Fruit fly (Drosophila melanogaster) whole organism, embryonic: ENCODE results near the gene CG32713.

ENCODE experiments used
- Atf6 ChIP-seq: fragments of 200-800 bp; sonication (Bioruptor generic); IDR thresholded peaks from 2 replicates; pipeline ENCODE4 v1.3.6; 2022; ENCODE audit warnings: missing biosample characterization, missing genetic modification characterization
- CG12744 ChIP-seq: fragments of 200-800 bp; sonication (Bioruptor generic); optimal IDR thresholded peaks from 2 replicates; lab custom pipeline; 2016; ENCODE audit warnings: missing biosample characterization, missing genetic modification characterization
- CG14014 ChIP-seq: fragments of 200-800 bp; sonication (Bioruptor generic); IDR thresholded peaks from 2 replicates; pipeline ENCODE4 v1.3.6; 2022; ENCODE audit warnings: missing biosample characterization, missing genetic modification characterization
- CG1603 ChIP-seq: fragments of 200-800 bp; sonication (Bioruptor generic); optimal IDR thresholded peaks from 2 replicates; lab custom pipeline; 2019; ENCODE audit warnings: missing biosample characterization, mild to moderate bottlenecking, missing genetic modification characterization, moderate library complexity
- CG17385 ChIP-seq: fragments of 200-800 bp; sonication (Bioruptor generic); optimal IDR thresholded peaks from 3 replicates; lab custom pipeline; 2018; ENCODE audit warnings: missing biosample characterization, mild to moderate bottlenecking, missing genetic modification characterization
- CG17802 ChIP-seq: fragments of 200-800 bp; sonication (Bioruptor generic); optimal IDR thresholded peaks from 2 replicates; lab custom pipeline; 2018; ENCODE audit warnings: missing biosample characterization, mild to moderate bottlenecking, missing genetic modification characterization, moderate library complexity
- CG18764 ChIP-seq: fragments of 200-800 bp; sonication (Bioruptor generic); optimal IDR thresholded peaks from 3 replicates; lab custom pipeline; 2016; ENCODE audit warnings: missing biosample characterization, missing genetic modification characterization
- CG2120 ChIP-seq: fragments of 200-800 bp; sonication (Bioruptor generic); optimal IDR thresholded peaks from 3 replicates; lab custom pipeline; 2016; ENCODE audit warnings: missing biosample characterization, missing genetic modification characterization
- CG2199 ChIP-seq: fragments of 200-800 bp; sonication (Bioruptor generic); IDR thresholded peaks from 3 replicates; pipeline ENCODE4 v1.3.6; 2022; ENCODE audit warnings: missing biosample characterization, missing genetic modification characterization
- CG2875 ChIP-seq: fragments of 200-800 bp; sonication (Bioruptor generic); optimal IDR thresholded peaks from 2 replicates; lab custom pipeline; 2017; ENCODE audit warnings: missing biosample characterization, mild to moderate bottlenecking, missing genetic modification characterization, missing genetic modification reagents
- CG3065 ChIP-seq: fragments of 200-800 bp; sonication (Bioruptor generic); optimal IDR thresholded peaks from 2 replicates; lab custom pipeline; 2016; ENCODE audit warnings: missing biosample characterization, missing genetic modification characterization
- CG33557 ChIP-seq: fragments of 200-800 bp; sonication (Bioruptor generic); optimal IDR thresholded peaks from 2 replicates; lab custom pipeline; 2019; ENCODE audit warnings: missing biosample characterization, mild to moderate bottlenecking, missing genetic modification characterization, moderate library complexity
- CG3995 ChIP-seq: fragments of 200-800 bp; sonication (Bioruptor generic); optimal IDR thresholded peaks from 3 replicates; lab custom pipeline; 2016; ENCODE audit warnings: missing biosample characterization, missing genetic modification characterization
- CG4707 ChIP-seq: fragments of 200-800 bp; sonication (Bioruptor generic); optimal IDR thresholded peaks from 2 replicates; lab custom pipeline; 2018; ENCODE audit warnings: missing biosample characterization, mild to moderate bottlenecking, missing genetic modification characterization, moderate library complexity
- CG8290 ChIP-seq, 3 experiments: fragments of 200-800 bp; sonication (Bioruptor generic); optimal IDR thresholded peaks; 2 replicates each; lab custom pipeline; 2016 to 2019; ENCODE audit warnings: missing biosample characterization in 3 of 3, missing genetic modification characterization in 3 of 3, mild to moderate bottlenecking in 2 of 3, moderate library complexity in 1 of 3
- CG8944 ChIP-seq: fragments of 200-800 bp; sonication (Bioruptor generic); optimal IDR thresholded peaks from 3 replicates; lab custom pipeline; 2016; ENCODE audit warnings: missing biosample characterization, missing genetic modification characterization
- CG9609 ChIP-seq: fragments of 200-800 bp; sonication (Bioruptor generic); optimal IDR thresholded peaks from 3 replicates; lab custom pipeline; 2016; ENCODE audit warnings: missing biosample characterization, missing genetic modification characterization
- CTCF ChIP-seq: fragments of 200-800 bp; sonication (Bioruptor generic); optimal IDR thresholded peaks from 2 replicates; lab custom pipeline; 2017; ENCODE audit warnings: missing biosample characterization, mild to moderate bottlenecking, missing genetic modification characterization, moderate library complexity
- CrebB ChIP-seq: fragments of 200-800 bp; sonication (Bioruptor generic); optimal IDR thresholded peaks from 3 replicates; lab custom pipeline; 2018; ENCODE audit warnings: missing biosample characterization, mild to moderate bottlenecking, missing genetic modification characterization
- D ChIP-seq, 2 experiments: fragments of 200-800 bp in 1 of 2; fragments of >200 bp in 1 of 2; sonication (Bioruptor generic) in 1 of 2; optimal IDR thresholded peaks; 2 replicates in 1 of 2; 3 replicates in 1 of 2; lab custom pipeline; 2017; ENCODE audit warnings: mild to moderate bottlenecking in 1 of 2, missing biosample characterization in 1 of 2, missing genetic modification characterization in 1 of 2, missing genetic modification reagents in 1 of 2
- Dbx ChIP-seq: fragments of 200-800 bp; sonication (Bioruptor generic); IDR thresholded peaks from 3 replicates; pipeline ENCODE4 v1.3.6; 2022; ENCODE audit warnings: missing biosample characterization, missing genetic modification characterization
- Drgx ChIP-seq: fragments of 200-800 bp; sonication (Bioruptor generic); IDR thresholded peaks from 2 replicates; pipeline ENCODE4 v1.3.6; 2022; ENCODE audit warnings: missing biosample characterization, missing genetic modification characterization
- Eip74EF ChIP-seq, 2 experiments: fragments of 200-800 bp in 1 of 2; fragments of >200 bp in 1 of 2; sonication (Bioruptor generic) in 1 of 2; optimal IDR thresholded peaks; 2 replicates each; lab custom pipeline; 2017 to 2019; ENCODE audit warnings: missing biosample characterization in 2 of 2, missing genetic modification characterization in 2 of 2, mild to moderate bottlenecking in 1 of 2, moderate library complexity in 1 of 2
- Hmx ChIP-seq: fragments of 200-800 bp; sonication (Bioruptor generic); optimal IDR thresholded peaks from 2 replicates; lab custom pipeline; 2016; ENCODE audit warnings: missing biosample characterization, missing genetic modification characterization
- Kr ChIP-seq: fragments of 200-800 bp; sonication (Bioruptor generic); optimal IDR thresholded peaks from 2 replicates; lab custom pipeline; 2017; ENCODE audit warnings: missing biosample characterization, mild to moderate bottlenecking, missing genetic modification characterization
- Neu2 ChIP-seq: fragments of 200-800 bp; sonication (Bioruptor generic); optimal IDR thresholded peaks from 3 replicates; lab custom pipeline; 2016; ENCODE audit warnings: missing biosample characterization, missing genetic modification characterization, borderline replicate concordance
- Nf-YB ChIP-seq: fragments of 200-800 bp; sonication (Bioruptor generic); optimal IDR thresholded peaks from 3 replicates; lab custom pipeline; 2019; ENCODE audit warnings: missing biosample characterization, mild to moderate bottlenecking, missing genetic modification characterization, moderate library complexity
- Nf-YC ChIP-seq: fragments of 200-800 bp; optimal IDR thresholded peaks from 3 replicates; lab custom pipeline; 2019; ENCODE audit warnings: missing biosample characterization, mild to moderate bottlenecking, missing genetic modification characterization, moderate library complexity
- Oaz ChIP-seq: fragments of 200-800 bp; sonication (Bioruptor generic); IDR thresholded peaks from 2 replicates; pipeline ENCODE4 v1.3.6; 2022; ENCODE audit warnings: missing biosample characterization, missing genetic modification characterization
- Rfx ChIP-seq: fragments of 200-800 bp; sonication (Bioruptor generic); IDR thresholded peaks from 2 replicates; pipeline ENCODE4 v1.3.6; 2022; ENCODE audit warnings: missing biosample characterization, missing genetic modification characterization
- aop ChIP-seq: fragments of 200-800 bp; sonication (Bioruptor generic); IDR thresholded peaks from 2 replicates; pipeline ENCODE4 v1.3.6; 2022; ENCODE audit warnings: missing biosample characterization, missing genetic modification characterization
- bowl ChIP-seq: fragments of 200-800 bp; sonication (Bioruptor generic); IDR thresholded peaks from 2 replicates; pipeline ENCODE4 v1.3.6; 2022; ENCODE audit warnings: missing biosample characterization, missing genetic modification characterization
- chn ChIP-seq: fragments of 200-800 bp; sonication (Bioruptor generic); optimal IDR thresholded peaks from 2 replicates; lab custom pipeline; 2016; ENCODE audit warnings: missing biosample characterization, missing genetic modification characterization
- dimm ChIP-seq: fragments of 200-800 bp; sonication (Bioruptor generic); IDR thresholded peaks from 2 replicates; pipeline ENCODE4 v1.3.6; 2022; ENCODE audit warnings: missing biosample characterization, missing genetic modification characterization
- dpn ChIP-seq, 2 experiments: fragments of 200-800 bp; sonication (Bioruptor generic); optimal IDR thresholded peaks; 3 replicates each; lab custom pipeline; 2016; ENCODE audit warnings: missing biosample characterization in 2 of 2, missing genetic modification characterization in 2 of 2
- dysf ChIP-seq: fragments of 200-800 bp; sonication (Bioruptor generic); IDR thresholded peaks from 3 replicates; pipeline ENCODE4 v1.3.6; 2022; ENCODE audit warnings: missing biosample characterization, missing genetic modification characterization
- fd3F ChIP-seq: fragments of 200-800 bp; sonication (Bioruptor generic); optimal IDR thresholded peaks from 2 replicates; lab custom pipeline; 2018; ENCODE audit warnings: missing biosample characterization, mild to moderate bottlenecking, missing genetic modification characterization, moderate library complexity
- grn ChIP-seq: fragments of 200-800 bp; sonication (Bioruptor generic); optimal IDR thresholded peaks from 3 replicates; lab custom pipeline; 2017; ENCODE audit warnings: missing biosample characterization, missing genetic modification characterization
- mld ChIP-seq: fragments of 200-800 bp; sonication (Bioruptor generic); IDR thresholded peaks from 3 replicates; pipeline ENCODE4 v1.3.6; 2022; ENCODE audit warnings: missing biosample characterization, missing genetic modification characterization; ENCODE audit not compliant: partially characterized antibody
- onecut ChIP-seq: fragments of 200-800 bp; sonication (Bioruptor generic); IDR thresholded peaks from 2 replicates; pipeline ENCODE4 v1.3.6; 2022; ENCODE audit warnings: missing biosample characterization, missing genetic modification characterization
- org-1 ChIP-seq: fragments of 200-800 bp; sonication (Bioruptor generic); optimal IDR thresholded peaks from 2 replicates; lab custom pipeline; 2017; ENCODE audit warnings: missing biosample characterization, missing genetic modification characterization
- row ChIP-seq: fragments of 200-800 bp; sonication (Bioruptor generic); IDR thresholded peaks from 3 replicates; pipeline ENCODE4 v1.3.6; 2022; ENCODE audit warnings: missing biosample characterization, missing genetic modification characterization
- sd ChIP-seq: fragments of 200-800 bp; sonication (Bioruptor generic); optimal IDR thresholded peaks from 3 replicates; lab custom pipeline; 2018; ENCODE audit warnings: missing biosample characterization, mild to moderate bottlenecking, missing genetic modification characterization, moderate library complexity
- sens-2 ChIP-seq: fragments of 200-800 bp; sonication (Bioruptor generic); IDR thresholded peaks from 2 replicates; pipeline ENCODE4 v1.3.6; 2022; ENCODE audit warnings: missing biosample characterization, missing genetic modification characterization
- slbo ChIP-seq: fragments of 200-800 bp; sonication (Bioruptor generic); IDR thresholded peaks from 2 replicates; pipeline ENCODE4 v1.3.6; 2022; ENCODE audit warnings: missing biosample characterization, missing genetic modification characterization
- slou ChIP-seq: fragments of 200-800 bp; sonication (Bioruptor generic); optimal IDR thresholded peaks from 3 replicates; lab custom pipeline; 2016; ENCODE audit warnings: missing biosample characterization, missing genetic modification characterization
- tx ChIP-seq: fragments of 200-800 bp; sonication (Bioruptor generic); optimal IDR thresholded peaks from 2 replicates; lab custom pipeline; 2016; ENCODE audit warnings: missing biosample characterization, missing genetic modification characterization
- vnd ChIP-seq: fragments of 200-800 bp; sonication (Bioruptor generic); IDR thresholded peaks from 3 replicates; pipeline ENCODE4 v1.3.6; 2022; ENCODE audit warnings: missing biosample characterization, missing genetic modification characterization; ENCODE audit not compliant: partially characterized antibody
- vvl ChIP-seq: fragments of 200-800 bp; sonication (Bioruptor generic); IDR thresholded peaks from 2 replicates; pipeline ENCODE4 v1.3.6; 2022; ENCODE audit warnings: missing biosample characterization, missing genetic modification characterization
- wek ChIP-seq: fragments of 200-800 bp; sonication (Bioruptor generic); optimal IDR thresholded peaks from 3 replicates; lab custom pipeline; 2018; ENCODE audit warnings: missing biosample characterization, mild to moderate bottlenecking, missing genetic modification characterization, moderate library complexity
- zf30C ChIP-seq: fragments of 200-800 bp; sonication (Bioruptor generic); optimal IDR thresholded peaks from 3 replicates; lab custom pipeline; 2018; ENCODE audit warnings: missing biosample characterization, mild to moderate bottlenecking, missing genetic modification characterization

CG32713 gene

DNA sequence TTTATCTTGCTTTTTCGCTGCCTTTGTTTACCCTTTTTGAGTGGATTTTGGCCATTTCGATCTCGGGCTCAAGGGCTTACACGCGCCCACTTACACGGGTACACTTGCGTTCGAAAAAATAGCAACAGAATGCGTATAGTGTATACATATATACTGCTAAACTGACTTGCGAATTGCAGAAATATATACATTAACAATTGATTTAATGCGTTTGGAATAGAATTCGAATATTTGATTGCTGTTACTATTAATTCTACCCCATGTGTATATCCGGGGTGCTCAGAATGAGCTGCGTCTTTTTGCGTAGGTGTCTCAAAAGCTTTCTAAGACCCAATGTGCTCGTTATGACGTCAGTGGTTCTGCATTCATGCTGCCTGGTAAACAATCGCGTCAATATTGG lies 36.0 kb upstream of the CG32713 start (continued):
- TF ChIP-seq sens-2 (GFP tag; lab: Robert Waterston, UW): no peak
- TF ChIP-seq CG17802 (tag; lab: Kevin White, UChicago): no peak
- TF ChIP-seq CG12744 (GFP tag; lab: Kevin White, UChicago): no peak
- TF ChIP-seq Rfx (GFP tag; lab: Robert Waterston, UW): peak; percentile 78
- TF ChIP-seq CG17385 (GFP tag; lab: Kevin White, UChicago): no peak
- TF ChIP-seq Nf-YB (GFP tag; lab: Kevin White, UChicago): no peak
- no peak for TF ChIP-seq D (optimal IDR thresholded peaks at IDR 0.05; lab: Kevin White, UChicago)
- TF ChIP-seq D (GFP tag; optimal IDR thresholded peaks at IDR 0.05; lab: Kevin White, UChicago): no peak
- TF ChIP-seq vvl (GFP tag; lab: Robert Waterston, UW): peak; percentile 39; the same call in 1 of the 2 replicates
- peak; percentile 69 for TF ChIP-seq slbo (GFP tag; lab: Robert Waterston, UW)
- TF ChIP-seq slou (GFP tag; lab: Kevin White, UChicago): no peak
- peak; percentile 31 for TF ChIP-seq fd3F (GFP tag; lab: Kevin White, UChicago)
- peak in 1 of 2 experiments; percentile 62 for TF ChIP-seq Eip74EF (GFP tag; optimal IDR thresholded peaks at IDR 0.05; lab: Kevin White, UChicago)
- TF ChIP-seq Kr (GFP tag; lab: Kevin White, UChicago): no peak
- no peak for TF ChIP-seq Nf-YC (tag; lab: Kevin White, UChicago)
- peak in 1 of 2 experiments; percentile 28 for TF ChIP-seq dpn (GFP tag; optimal IDR thresholded peaks at IDR 0.05; lab: Kevin White, UChicago)
- peak; percentile 53; the same call in 2 of the 3 replicates for TF ChIP-seq row (GFP tag; lab: Robert Waterston, UW)
- no peak for TF ChIP-seq CG8944 (GFP tag; lab: Kevin White, UChicago)
- no peak for TF ChIP-seq bowl (GFP tag; lab: Robert Waterston, UW)
- TF ChIP-seq CG8290 (GFP tag; optimal IDR thresholded peaks at IDR 0.05; lab: Kevin White, UChicago): no peak
- peak in 1 of 2 experiments; percentile 87 for TF ChIP-seq CG8290 (tag; optimal IDR thresholded peaks at IDR 0.05; lab: Kevin White, UChicago)
- no peak for TF ChIP-seq tx (GFP tag; lab: Kevin White, UChicago)
- no peak for TF ChIP-seq CrebB (tag; lab: Kevin White, UChicago)
- no peak for TF ChIP-seq aop (GFP tag; lab: Robert Waterston, UW)
- TF ChIP-seq sd (tag; lab: Kevin White, UChicago): no peak
- TF ChIP-seq CG3995: no peak
- no peak for TF ChIP-seq chn (GFP tag; lab: Kevin White, UChicago)
- peak; percentile 34 for TF ChIP-seq wek
- TF ChIP-seq CG2875: no peak
- no peak for TF ChIP-seq dimm
- peak; percentile 75 for TF ChIP-seq Atf6 (GFP tag; lab: Robert Waterston, UW)
- peak; percentile 59 for TF ChIP-seq CG1603 (tag; lab: Kevin White, UChicago)
- peak; percentile 50 for TF ChIP-seq org-1 (GFP tag; lab: Kevin White, UChicago)
- TF ChIP-seq CG2120 (GFP tag; lab: Kevin White, UChicago): peak; percentile 68
- no peak for TF ChIP-seq CG4707 (GFP tag; lab: Kevin White, UChicago)
- TF ChIP-seq CG3065 (GFP tag; lab: Kevin White, UChicago): no peak
- no peak for TF ChIP-seq CG9609 (GFP tag; lab: Kevin White, UChicago)
- TF ChIP-seq zf30C (GFP tag; lab: Kevin White, UChicago): no peak
- TF ChIP-seq Hmx (GFP tag; lab: Kevin White, UChicago): no peak
- peak; percentile 68; the same call in 1 of the 3 replicates for TF ChIP-seq Dbx (GFP tag; lab: Robert Waterston, UW)
- no peak for TF ChIP-seq Drgx
- no peak for TF ChIP-seq grn (GFP tag; lab: Kevin White, UChicago)
- no peak for TF ChIP-seq mld (GFP tag; lab: Robert Waterston, UW)
- peak; percentile 81 for TF ChIP-seq dysf (GFP tag; lab: Robert Waterston, UW)
- TF ChIP-seq CG33557 (GFP tag; lab: Kevin White, UChicago): no peak
- TF ChIP-seq vnd (GFP tag; lab: Robert Waterston, UW): no peak
- no peak for TF ChIP-seq CTCF (GFP tag; lab: Kevin White, UChicago)
- TF ChIP-seq Neu2: no peak
- no peak for TF ChIP-seq onecut (GFP tag; lab: Robert Waterston, UW)
- TF ChIP-seq CG18764 (GFP tag; lab: Kevin White, UChicago): no peak
- peak; percentile 47; the same call in 1 of the 2 replicates for TF ChIP-seq CG14014 (GFP tag; lab: Robert Waterston, UW)
- no peak; the same call in 1 of the 2 replicates for TF ChIP-seq Oaz (GFP tag; lab: Robert Waterston, UW)
- no peak for TF ChIP-seq CG2199 (GFP tag; lab: Robert Waterston, UW)
